Fruit fly (Drosophila melanogaster) whole organism, embryonic: ENCODE measurements around the gene betaTub65B.

ENCODE experiments used
- Antp ChIP-seq: fragments of 200-800 bp; sonication (Bioruptor generic); optimal IDR thresholded peaks from 3 replicates; lab custom pipeline; 2016; ENCODE audit warnings: missing biosample characterization, missing genetic modification characterization
- CG10209 ChIP-seq: fragments of 200-800 bp; sonication (Bioruptor generic); optimal IDR thresholded peaks from 3 replicates; lab custom pipeline; 2017; ENCODE audit warnings: missing biosample characterization, mild to moderate bottlenecking, missing genetic modification characterization, missing genetic modification reagents
- CG10979 ChIP-seq: fragments of 200-800 bp; sonication (Bioruptor generic); optimal IDR thresholded peaks from 2 replicates; lab custom pipeline; 2018; ENCODE audit warnings: missing biosample characterization, mild to moderate bottlenecking, missing genetic modification characterization, moderate library complexity
- CG11560 ChIP-seq: fragments of 200-800 bp; sonication (Bioruptor generic); IDR thresholded peaks from 3 replicates; pipeline ENCODE4 v1.3.6; 2022; ENCODE audit warnings: missing biosample characterization, missing genetic modification characterization
- CG12104 ChIP-seq: fragments of 200-800 bp; sonication (Bioruptor generic); optimal IDR thresholded peaks from 3 replicates; lab custom pipeline; 2016; ENCODE audit warnings: missing biosample characterization, missing genetic modification characterization
- CG13624 ChIP-seq: fragments of 200-800 bp; sonication (Bioruptor generic); optimal IDR thresholded peaks from 2 replicates; lab custom pipeline; 2016; ENCODE audit warnings: missing biosample characterization, missing genetic modification characterization
- CG13894 ChIP-seq: fragments of 200-800 bp; sonication (Bioruptor generic); optimal IDR thresholded peaks from 3 replicates; lab custom pipeline; 2018; ENCODE audit warnings: missing biosample characterization, mild to moderate bottlenecking, missing genetic modification characterization, moderate library complexity
- CG15269 ChIP-seq: fragments of 200-800 bp; sonication (Bioruptor generic); optimal IDR thresholded peaks from 2 replicates; lab custom pipeline; 2018; ENCODE audit warnings: missing biosample characterization, mild to moderate bottlenecking, missing genetic modification characterization, moderate library complexity
- CG18619 ChIP-seq: fragments of 200-800 bp; sonication (Bioruptor generic); optimal IDR thresholded peaks from 3 replicates; lab custom pipeline; 2017; ENCODE audit warnings: missing biosample characterization, mild to moderate bottlenecking, missing genetic modification characterization
- CG2712 ChIP-seq: fragments of 200-800 bp; optimal IDR thresholded peaks from 3 replicates; lab custom pipeline; 2019; ENCODE audit warnings: missing biosample characterization, mild to moderate bottlenecking, missing genetic modification characterization, moderate library complexity
- CG3065 ChIP-seq: fragments of 200-800 bp; sonication (Bioruptor generic); optimal IDR thresholded peaks from 2 replicates; lab custom pipeline; 2016; ENCODE audit warnings: missing biosample characterization, missing genetic modification characterization
- CG42726 ChIP-seq: fragments of 200-800 bp; sonication (Bioruptor generic); IDR thresholded peaks from 2 replicates; pipeline ENCODE4 v1.3.6; 2022; ENCODE audit warnings: missing biosample characterization, missing genetic modification characterization; ENCODE audit not compliant: partially characterized antibody
- CG6683 ChIP-seq: fragments of 200-800 bp; sonication (Bioruptor generic); optimal IDR thresholded peaks from 2 replicates; lab custom pipeline; 2017; ENCODE audit warnings: missing biosample characterization, mild to moderate bottlenecking, missing genetic modification characterization, missing genetic modification reagents
- CG6791 ChIP-seq: fragments of 200-800 bp; sonication (Bioruptor generic); IDR thresholded peaks from 3 replicates; pipeline ENCODE4 v1.3.6; 2022; ENCODE audit warnings: missing biosample characterization, missing genetic modification characterization; ENCODE audit not compliant: partially characterized antibody
- CG8281 ChIP-seq: fragments of 200-800 bp; sonication (Bioruptor generic); optimal IDR thresholded peaks from 2 replicates; lab custom pipeline; 2018; ENCODE audit warnings: missing biosample characterization, mild to moderate bottlenecking, missing genetic modification characterization, moderate library complexity
- CG9932 ChIP-seq: fragments of 200-800 bp; sonication (Bioruptor generic); IDR thresholded peaks from 2 replicates; pipeline ENCODE4 v1.3.6; 2022; ENCODE audit warnings: missing biosample characterization, missing genetic modification characterization
- CHES-1-like ChIP-seq: fragments of 200-800 bp; sonication (Bioruptor generic); optimal IDR thresholded peaks from 2 replicates; lab custom pipeline; 2016; ENCODE audit warnings: missing biosample characterization, missing genetic modification characterization
- Dip2 ChIP-seq: fragments of 200-800 bp; sonication (Bioruptor generic); IDR thresholded peaks from 2 replicates; pipeline ENCODE4 v1.3.6; 2022; ENCODE audit warnings: missing biosample characterization, missing genetic modification characterization
- Jarid2 ChIP-seq: fragments of 200-800 bp; sonication (Bioruptor generic); optimal IDR thresholded peaks from 3 replicates; lab custom pipeline; 2017; ENCODE audit warnings: mild to moderate bottlenecking, missing biosample characterization, missing genetic modification reagents, missing genetic modification characterization
- Myb ChIP-seq: fragments of 200-800 bp; sonication (Bioruptor generic); optimal IDR thresholded peaks from 2 replicates; lab custom pipeline; 2016; ENCODE audit warnings: missing biosample characterization, missing genetic modification characterization
- Opbp ChIP-seq: fragments of 200-800 bp; sonication (Bioruptor generic); IDR thresholded peaks from 3 replicates; pipeline ENCODE4 v1.3.6; 2022; ENCODE audit warnings: missing biosample characterization, missing genetic modification characterization; ENCODE audit not compliant: partially characterized antibody
- Rfx ChIP-seq: fragments of 200-800 bp; sonication (Bioruptor generic); IDR thresholded peaks from 2 replicates; pipeline ENCODE4 v1.3.6; 2022; ENCODE audit warnings: missing biosample characterization, missing genetic modification characterization
- Sin3A ChIP-seq: fragments of >200 bp; optimal IDR thresholded peaks from 2 replicates; lab custom pipeline; 2018
- Trl ChIP-seq, 3 experiments: fragments of >200 bp in 2 of 3; fragments of 200-800 bp in 1 of 3; sonication (Bioruptor generic) in 1 of 3; optimal IDR thresholded peaks; 2 replicates in 1 of 3; 3 replicates in 2 of 3; lab custom pipeline; 2016 to 2017; ENCODE audit warnings: missing biosample characterization in 1 of 3, missing genetic modification characterization in 1 of 3
- ci ChIP-seq: fragments of 200-800 bp; sonication (Bioruptor generic); IDR thresholded peaks from 3 replicates; pipeline ENCODE4 v1.3.6; 2022; ENCODE audit warnings: missing biosample characterization, missing genetic modification characterization
- crp ChIP-seq, 2 experiments: fragments of 200-800 bp; sonication (Bioruptor generic); optimal IDR thresholded peaks; 2 replicates in 1 of 2; 3 replicates in 1 of 2; lab custom pipeline; 2017; ENCODE audit warnings: missing biosample characterization in 2 of 2, missing genetic modification characterization in 2 of 2, mild to moderate bottlenecking in 1 of 2, moderate library complexity in 1 of 2
- cwo ChIP-seq: fragments of 200-800 bp; sonication (Bioruptor generic); optimal IDR thresholded peaks from 3 replicates; lab custom pipeline; 2017; ENCODE audit warnings: missing biosample characterization, missing genetic modification characterization, mild to moderate bottlenecking, moderate library complexity, missing genetic modification reagents
- dimm ChIP-seq: fragments of 200-800 bp; sonication (Bioruptor generic); IDR thresholded peaks from 2 replicates; pipeline ENCODE4 v1.3.6; 2022; ENCODE audit warnings: missing biosample characterization, missing genetic modification characterization
- ewg ChIP-seq: fragments of 200-800 bp; sonication (Bioruptor generic); optimal IDR thresholded peaks from 3 replicates; lab custom pipeline; 2017; ENCODE audit warnings: mild to moderate bottlenecking, missing biosample characterization, missing genetic modification reagents, missing genetic modification characterization
- gce ChIP-seq: fragments of 200-800 bp; sonication (Bioruptor generic); IDR thresholded peaks from 3 replicates; pipeline ENCODE4 v1.3.6; 2022; ENCODE audit warnings: missing biosample characterization, missing genetic modification characterization
- lov ChIP-seq, 2 experiments: fragments of 200-800 bp in 1 of 2; fragments of >200 bp in 1 of 2; sonication (Bioruptor generic) in 1 of 2; IDR thresholded peaks in 1 of 2; optimal IDR thresholded peaks in 1 of 2; 2 replicates in 1 of 2; 3 replicates in 1 of 2; pipeline versions ENCODE4 v1.3.6 to Lab custom; 2017 to 2022; ENCODE audit warnings: missing biosample characterization in 1 of 2, missing genetic modification characterization in 1 of 2
- nerfin-2 ChIP-seq: fragments of 200-800 bp; sonication (Bioruptor generic); IDR thresholded peaks from 2 replicates; pipeline ENCODE4 v1.3.6; 2022; ENCODE audit warnings: missing biosample characterization, missing genetic modification characterization; ENCODE audit not compliant: partially characterized antibody
- nmo ChIP-seq: fragments of 200-800 bp; sonication (Bioruptor generic); optimal IDR thresholded peaks from 2 replicates; lab custom pipeline; 2018; ENCODE audit warnings: missing biosample characterization, mild to moderate bottlenecking, missing genetic modification characterization, moderate library complexity
- pita ChIP-seq: fragments of 200-800 bp; sonication (Bioruptor generic); optimal IDR thresholded peaks from 2 replicates; lab custom pipeline; 2017; ENCODE audit warnings: missing biosample characterization, mild to moderate bottlenecking, missing genetic modification characterization
- pzg ChIP-seq: fragments of 200-800 bp; sonication (Bioruptor generic); optimal IDR thresholded peaks from 3 replicates; lab custom pipeline; 2018; ENCODE audit warnings: missing biosample characterization, mild to moderate bottlenecking, missing genetic modification characterization, moderate library complexity
- ranshi ChIP-seq: fragments of 200-800 bp; sonication (Bioruptor generic); IDR thresholded peaks from 2 replicates; pipeline ENCODE4 v1.3.6; 2022; ENCODE audit warnings: missing biosample characterization, missing genetic modification characterization
- scrt ChIP-seq: fragments of 200-800 bp; sonication (Bioruptor generic); optimal IDR thresholded peaks from 2 replicates; lab custom pipeline; 2018; ENCODE audit warnings: missing biosample characterization, mild to moderate bottlenecking, missing genetic modification characterization, moderate library complexity
- sens ChIP-seq: fragments of 200-800 bp; sonication (Bioruptor generic); peaks from one replicate; lab custom pipeline; 2016; ENCODE audit warnings: missing biosample characterization, missing genetic modification characterization
- toy ChIP-seq: fragments of 200-800 bp; sonication (Bioruptor generic); IDR thresholded peaks from 2 replicates; pipeline ENCODE4 v1.3.6; 2022; ENCODE audit warnings: missing biosample characterization, missing genetic modification characterization

betaTub65B gene

DNA sequence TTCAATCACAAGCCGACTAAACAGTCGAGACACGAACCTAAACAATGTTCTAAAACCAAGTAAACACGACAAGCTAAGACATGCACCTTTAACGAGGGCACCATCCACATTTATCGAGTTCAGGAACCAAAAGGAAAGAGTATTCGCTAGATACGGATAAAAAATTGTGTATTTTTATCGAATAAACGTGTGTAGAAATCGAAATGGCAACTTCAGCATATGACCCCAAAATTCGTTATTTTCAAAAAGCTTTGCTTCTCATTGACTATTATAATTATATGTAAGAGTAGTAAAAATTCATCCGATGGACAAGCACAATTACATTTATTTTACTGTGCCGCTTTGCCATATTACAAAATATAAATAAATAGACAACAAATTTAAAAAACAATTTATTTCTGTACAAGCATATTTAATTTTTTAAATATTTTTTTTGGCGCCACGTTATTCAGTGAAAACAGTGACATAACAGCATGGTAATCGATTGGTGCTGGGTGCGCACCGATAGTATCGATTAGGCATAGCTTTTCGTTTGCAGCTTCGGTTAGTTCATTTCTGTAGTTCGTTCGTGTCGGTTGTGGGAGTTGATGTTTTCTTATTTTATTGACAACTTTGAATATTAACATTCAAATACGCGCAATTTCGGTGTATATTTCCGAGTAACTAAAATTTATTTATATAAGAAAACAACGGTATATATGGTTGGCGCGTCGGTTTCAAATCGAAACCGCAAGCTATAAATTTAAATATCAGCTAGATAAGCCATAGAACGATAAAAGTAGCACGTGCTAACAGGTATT, 19.8 kb downstream of the betaTub65B start, which contains the start of gene MCU (continued):
- TF ChIP-seq Myb (GFP tag; lab: Kevin White, UChicago) = peak; percentile 98
- TF ChIP-seq Antp (GFP tag; lab: Kevin White, UChicago) = no peak
- TF ChIP-seq CHES-1-like (GFP tag; lab: Kevin White, UChicago) = no peak
- TF ChIP-seq CG2712 = peak; percentile 6
- TF ChIP-seq CG42726 (GFP tag; lab: Robert Waterston, UW) = peak; percentile 95
- TF ChIP-seq Sin3A (lab: Kevin White, UChicago) = peak; percentile 17
- TF ChIP-seq CG8281 (tag; lab: Kevin White, UChicago) = no peak
- peak; percentile 13 for TF ChIP-seq ewg (GFP tag; lab: Kevin White, UChicago)
- no peak for TF ChIP-seq CG18619
- TF ChIP-seq CG10209 (GFP tag; lab: Kevin White, UChicago) = no peak
- peak; percentile 72 for TF ChIP-seq pzg
- TF ChIP-seq scrt = peak; percentile 17
- TF ChIP-seq CG6683 (GFP tag; lab: Kevin White, UChicago) = no peak
- peak; percentile 91 for TF ChIP-seq nerfin-2 (GFP tag; lab: Robert Waterston, UW)
- TF ChIP-seq CG11560 (tag; lab: Robert Waterston, UW) = peak; percentile 99
- no peak for TF ChIP-seq CG10979 (tag; lab: Kevin White, UChicago)
- TF ChIP-seq lov (optimal IDR thresholded peaks at IDR 0.05; lab: Kevin White, UChicago) = no peak
- TF ChIP-seq lov (GFP tag; IDR thresholded peaks at IDR 0.05; lab: Robert Waterston, UW) = no peak
- TF ChIP-seq CG12104 = no peak
- TF ChIP-seq Rfx (GFP tag; lab: Robert Waterston, UW) = peak; percentile 25; the same call in 1 of the 2 replicates
- peak; percentile 99 for TF ChIP-seq pita (GFP tag; lab: Kevin White, UChicago)
- TF ChIP-seq CG9932 (GFP tag; lab: Robert Waterston, UW) = peak; percentile 54
- no peak for TF ChIP-seq CG13624 (GFP tag; lab: Kevin White, UChicago)
- TF ChIP-seq Dip2 (GFP tag; lab: Robert Waterston, UW) = no peak
- TF ChIP-seq ranshi (GFP tag; lab: Robert Waterston, UW) = peak; percentile 2; the same call in 1 of the 2 replicates
- peak; percentile 25 for TF ChIP-seq nmo (GFP tag; lab: Kevin White, UChicago)
- TF ChIP-seq crp (GFP tag; optimal IDR thresholded peaks at IDR 0.05; lab: Kevin White, UChicago) = peak in 1 of 2 experiments; percentile 43
- TF ChIP-seq CG6791 (GFP tag; lab: Robert Waterston, UW) = peak; percentile 97
- peak; percentile 78 for TF ChIP-seq cwo (GFP tag; lab: Kevin White, UChicago)
- no peak for TF ChIP-seq gce (GFP tag; lab: Robert Waterston, UW)

DNA sequence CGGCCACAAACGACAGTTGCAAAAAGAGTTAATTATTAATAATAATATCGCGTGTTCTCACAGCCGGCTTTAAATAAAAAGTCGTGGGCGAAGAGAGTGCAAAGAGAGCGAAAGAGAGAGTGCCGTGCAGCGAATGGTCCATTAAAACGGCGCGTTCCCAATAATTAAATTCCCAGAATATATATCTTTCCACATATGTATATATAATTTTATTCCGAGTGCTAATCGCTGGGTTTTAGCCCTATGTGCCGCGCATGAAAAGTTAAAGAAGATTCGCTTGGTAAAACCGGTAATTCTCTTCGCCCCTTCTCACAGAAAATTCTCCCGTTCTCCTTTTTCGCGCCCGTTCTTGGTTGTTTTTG, 20.4 kb downstream of the betaTub65B start:
- TF ChIP-seq cwo (GFP tag; lab: Kevin White, UChicago) (peak; percentile 42), dimm (no peak), sens (GFP tag; lab: Kevin White, UChicago) (peak; percentile 20), CG15269 (tag; lab: Kevin White, UChicago) (no peak), Opbp (GFP tag; lab: Robert Waterston, UW) (no peak), CG3065 (GFP tag; lab: Kevin White, UChicago) (no peak), Trl (optimal IDR thresholded peaks at IDR 0.05; lab: Kevin White, UChicago) (peak; percentile 68), Trl (GFP tag; optimal IDR thresholded peaks at IDR 0.05; lab: Kevin White, UChicago) (no peak), ci (GFP tag; lab: Robert Waterston, UW) (no peak), Jarid2 (GFP tag; lab: Kevin White, UChicago) (peak; percentile 43), toy (GFP tag; lab: Robert Waterston, UW) (no peak), CG13894 (tag; lab: Kevin White, UChicago) (peak; percentile 95)
